Worm (Caenorhabditis elegans) whole organism, young adult: ENCODE data around the gene T20G5.8.
A peak's percentile ranks its signal among the peaks of the same experiment; 100 is the strongest.

Experiments
- C17E4.6 ChIP-seq: fragments of 200-800 bp; sonication (Bioruptor generic); IDR thresholded peaks from 2 replicates; pipeline ENCODE4 v1.3.6; 2022; ENCODE audit warnings: missing genetic modification reagents, missing genetic modification characterization, missing compliant biosample characterization
- D2030.7 ChIP-seq: fragments of 200-800 bp; sonication (Bioruptor generic); IDR thresholded peaks from 2 replicates; pipeline ENCODE4 v1.3.6; 2022; ENCODE audit warnings: missing genetic modification reagents, missing genetic modification characterization, missing compliant biosample characterization
- F10E7.11 ChIP-seq: sonication (generic microtip); optimal IDR thresholded peaks from 2 replicates; lab custom pipeline; 2017; ENCODE audit warnings: mild to moderate bottlenecking, missing genetic modification characterization, moderate library complexity, missing compliant biosample characterization
- K11D2.4 ChIP-seq: fragments of 200-800 bp; sonication (Bioruptor generic); IDR thresholded peaks from 2 replicates; pipeline ENCODE4 v1.3.6; 2022; ENCODE audit warnings: missing genetic modification reagents, missing genetic modification characterization, missing compliant biosample characterization
- Y53F4B.3 ChIP-seq: fragments of 200-800 bp; sonication (Bioruptor generic); IDR thresholded peaks from 2 replicates; pipeline ENCODE4 v1.3.6; 2022; ENCODE audit warnings: missing genetic modification reagents, missing genetic modification characterization, missing compliant biosample characterization
- Y53G8AR.9 ChIP-seq: fragments of 200-800 bp; sonication (Bioruptor generic); conservative IDR thresholded peaks from 2 replicates; pipeline ENCODE4 v1.3.6; 2022; ENCODE audit warnings: missing genetic modification reagents, missing genetic modification characterization, missing compliant biosample characterization
- Y95B8A.8 ChIP-seq: fragments of 200-800 bp; sonication (Bioruptor generic); IDR thresholded peaks from 2 replicates; pipeline ENCODE4 v1.3.6; 2022; ENCODE audit warnings: missing genetic modification reagents, missing genetic modification characterization, missing compliant biosample characterization
- ama-1 ChIP-seq, 3 experiments: fragments of 150-350 bp in 1 of 3; sonication (generic microtip) in 2 of 3; optimal IDR thresholded peaks; 2 replicates each; lab custom pipeline; 2014 to 2018; ENCODE audit warnings: missing biosample characterization in 2 of 3, missing genetic modification characterization in 2 of 3, missing genetic modification reagents in 2 of 3
- aptf-2 ChIP-seq: fragments of 200-800 bp; sonication (Bioruptor generic); conservative IDR thresholded peaks from 2 replicates; pipeline ENCODE4 v1.3.6; 2022; ENCODE audit warnings: missing genetic modification reagents, missing genetic modification characterization, missing compliant biosample characterization
- attf-5 ChIP-seq: fragments of 200-800 bp; sonication (Bioruptor generic); optimal IDR thresholded peaks from 2 replicates; lab custom pipeline; 2018; ENCODE audit warnings: mild to moderate bottlenecking, missing genetic modification characterization, missing compliant biosample characterization
- cebp-1 ChIP-seq, 2 experiments: fragments of 200-800 bp in 1 of 2; sonication (Bioruptor generic) in 1 of 2; sonication (generic microtip) in 1 of 2; IDR thresholded peaks in 1 of 2; optimal IDR thresholded peaks in 1 of 2; 2 replicates each; pipeline versions ENCODE4 v1.3.6 to Lab custom; 2017 to 2022; ENCODE audit warnings: missing compliant biosample characterization in 2 of 2, missing genetic modification characterization in 2 of 2, mild to moderate bottlenecking in 1 of 2, missing genetic modification reagents in 1 of 2, moderate library complexity in 1 of 2
- cebp-2 ChIP-seq: fragments of 200-800 bp; sonication (Bioruptor generic); IDR thresholded peaks from 2 replicates; pipeline ENCODE4 v1.3.6; 2022; ENCODE audit warnings: missing genetic modification characterization, missing compliant biosample characterization
- ceh-100 ChIP-seq: fragments of 200-800 bp; sonication (Bioruptor generic); IDR thresholded peaks from 2 replicates; pipeline ENCODE4 v1.3.6; 2022; ENCODE audit warnings: missing genetic modification reagents, missing genetic modification characterization, missing compliant biosample characterization
- ceh-91 ChIP-seq: fragments of 200-800 bp; sonication (Bioruptor generic); IDR thresholded peaks from 2 replicates; pipeline ENCODE4 v1.3.6; 2022; ENCODE audit warnings: missing genetic modification reagents, missing genetic modification characterization, missing compliant biosample characterization
- chd-7 ChIP-seq: sonication (generic microtip); optimal IDR thresholded peaks from 2 replicates; lab custom pipeline; 2016; ENCODE audit warnings: mild to moderate bottlenecking, missing genetic modification characterization, moderate library complexity, missing compliant biosample characterization
- die-1 ChIP-seq: sonication (generic microtip); optimal IDR thresholded peaks from 2 replicates; lab custom pipeline; 2016; ENCODE audit warnings: missing genotype, mild to moderate bottlenecking, missing genetic modification characterization, missing compliant biosample characterization
- efl-1 ChIP-seq: fragments of 150-350 bp; optimal IDR thresholded peaks from 2 replicates; lab custom pipeline; 2014; ENCODE audit warnings: missing biosample characterization, missing genetic modification reagents, missing genetic modification characterization
- egl-18 ChIP-seq: fragments of 200-800 bp; sonication (Bioruptor generic); IDR thresholded peaks from 2 replicates; pipeline ENCODE4 v1.3.6; 2022; ENCODE audit warnings: missing genetic modification reagents, missing genetic modification characterization, missing compliant biosample characterization
- egl-44 ChIP-seq: fragments of 200-800 bp; sonication (Bioruptor generic); IDR thresholded peaks from 2 replicates; pipeline ENCODE4 v1.3.6; 2022; ENCODE audit warnings: missing genetic modification reagents, missing genetic modification characterization, missing compliant biosample characterization
- egrh-3 ChIP-seq: fragments of 200-800 bp; sonication (Bioruptor generic); IDR thresholded peaks from 2 replicates; pipeline ENCODE4 v1.3.6; 2022; ENCODE audit warnings: missing genetic modification reagents, missing genetic modification characterization, missing compliant biosample characterization
- ekl-4 ChIP-seq: fragments of 200-800 bp; sonication (Bioruptor generic); IDR thresholded peaks from 2 replicates; pipeline ENCODE4 v1.3.6; 2022; ENCODE audit warnings: missing genetic modification reagents, missing genetic modification characterization, missing compliant biosample characterization
- fkh-3 ChIP-seq: sonication (generic microtip); optimal IDR thresholded peaks from 2 replicates; lab custom pipeline; 2016; ENCODE audit warnings: mild to moderate bottlenecking, missing genetic modification characterization, missing compliant biosample characterization
- hmg-20 ChIP-seq: fragments of 200-800 bp; sonication (Bioruptor generic); IDR thresholded peaks from 2 replicates; pipeline ENCODE4 v1.3.6; 2022; ENCODE audit warnings: missing genetic modification reagents, missing genetic modification characterization, missing compliant biosample characterization
- hsf-1 ChIP-seq: fragments of 200-800 bp; sonication (Bioruptor generic); IDR thresholded peaks from 2 replicates; pipeline ENCODE4 v1.3.6; 2022; ENCODE audit warnings: missing genetic modification reagents, missing genetic modification characterization, missing compliant biosample characterization
- let-526 ChIP-seq: fragments of 200-800 bp; sonication (Bioruptor generic); IDR thresholded peaks from 2 replicates; pipeline ENCODE4 v1.3.6; 2022; ENCODE audit warnings: missing genetic modification reagents, missing genetic modification characterization, missing compliant biosample characterization
- lin-40 ChIP-seq: sonication (generic microtip); optimal IDR thresholded peaks from 2 replicates; lab custom pipeline; 2016; ENCODE audit warnings: missing genetic modification characterization, mild to moderate bottlenecking, missing compliant biosample characterization, missing genotype, missing genetic modification reagents
- lir-1 ChIP-seq: fragments of 200-800 bp; sonication (Bioruptor generic); conservative IDR thresholded peaks from 2 replicates; pipeline ENCODE4 v1.3.6; 2022; ENCODE audit warnings: missing genetic modification reagents, missing genetic modification characterization, missing compliant biosample characterization
- lsl-1 ChIP-seq: fragments of 200-800 bp; sonication (Bioruptor generic); optimal IDR thresholded peaks from 2 replicates; lab custom pipeline; 2018; ENCODE audit warnings: mild to moderate bottlenecking, missing genetic modification characterization, moderate library complexity, missing compliant biosample characterization
- madf-3 ChIP-seq: fragments of 200-800 bp; sonication (Bioruptor generic); IDR thresholded peaks from 2 replicates; pipeline ENCODE4 v1.3.6; 2022; ENCODE audit warnings: missing genetic modification reagents, missing genetic modification characterization, missing compliant biosample characterization
- mel-28 ChIP-seq: sonication (generic microtip); optimal IDR thresholded peaks from 2 replicates; lab custom pipeline; 2016; ENCODE audit warnings: borderline replicate concordance, mild to moderate bottlenecking, missing genetic modification characterization, missing compliant biosample characterization
- nfya-1 ChIP-seq: sonication (generic microtip); optimal IDR thresholded peaks from 2 replicates; lab custom pipeline; 2017; ENCODE audit warnings: antibody characterized with exemption, missing compliant biosample characterization, missing genetic modification characterization, borderline replicate concordance; ENCODE audit not compliant: insufficient read depth
- nhr-120 ChIP-seq: fragments of 200-800 bp; sonication (Bioruptor generic); IDR thresholded peaks from 2 replicates; pipeline ENCODE4 v1.3.6; 2022; ENCODE audit warnings: missing genetic modification characterization, missing compliant biosample characterization
- nhr-179 ChIP-seq: sonication (generic microtip); optimal IDR thresholded peaks from 2 replicates; lab custom pipeline; 2016; ENCODE audit warnings: mild to moderate bottlenecking, missing genetic modification characterization, missing compliant biosample characterization
- pbrm-1 ChIP-seq: fragments of 200-800 bp; sonication (Bioruptor generic); IDR thresholded peaks from 2 replicates; pipeline ENCODE4 v1.3.6; 2022; ENCODE audit warnings: missing genetic modification reagents, missing genetic modification characterization, missing compliant biosample characterization
- rcor-1 ChIP-seq: fragments of 200-800 bp; sonication (Bioruptor generic); IDR thresholded peaks from 2 replicates; pipeline ENCODE4 v1.3.6; 2022; ENCODE audit warnings: missing genetic modification reagents, missing genetic modification characterization, missing compliant biosample characterization
- repo-1 ChIP-seq: sonication (generic microtip); optimal IDR thresholded peaks from 2 replicates; lab custom pipeline; 2017; ENCODE audit warnings: mild to moderate bottlenecking, missing genetic modification characterization, missing compliant biosample characterization
- rpc-1 ChIP-seq, 2 experiments: fragments of 150-350 bp in 1 of 2; sonication (generic microtip) in 1 of 2; optimal IDR thresholded peaks; 2 replicates each; lab custom pipeline; 2014 to 2018; ENCODE audit warnings: missing biosample characterization in 1 of 2, missing genetic modification characterization in 1 of 2, missing genetic modification reagents in 1 of 2, missing genotype in 1 of 2
- sdz-38 ChIP-seq: sonication (generic microtip); optimal IDR thresholded peaks from 2 replicates; lab custom pipeline; 2016; ENCODE audit warnings: missing genotype, missing genetic modification characterization, missing compliant biosample characterization
- sea-2 ChIP-seq: fragments of 200-800 bp; sonication (Bioruptor generic); IDR thresholded peaks from 2 replicates; pipeline ENCODE4 v1.3.6; 2022; ENCODE audit warnings: missing genetic modification characterization, missing compliant biosample characterization
- somi-1 ChIP-seq: fragments of 200-800 bp; sonication (Bioruptor generic); optimal IDR thresholded peaks from 2 replicates; lab custom pipeline; 2018; ENCODE audit warnings: mild to moderate bottlenecking, missing genetic modification characterization, missing compliant biosample characterization
- zfh-2 ChIP-seq: fragments of 200-800 bp; sonication (Bioruptor generic); conservative IDR thresholded peaks from 2 replicates; pipeline ENCODE4 v1.3.6; 2022; ENCODE audit warnings: missing genetic modification reagents, missing genetic modification characterization, missing compliant biosample characterization
- ztf-18 ChIP-seq: sonication (generic microtip); optimal IDR thresholded peaks from 2 replicates; lab custom pipeline; 2016; ENCODE audit warnings: missing genotype, mild to moderate bottlenecking, missing genetic modification characterization, missing compliant biosample characterization
- ztf-25 ChIP-seq: fragments of 200-800 bp; sonication (Bioruptor generic); IDR thresholded peaks from 2 replicates; pipeline ENCODE4 v1.3.6; 2022; ENCODE audit warnings: missing genetic modification reagents, missing genetic modification characterization, missing compliant biosample characterization
- ztf-26 ChIP-seq: sonication (generic microtip); optimal IDR thresholded peaks from 2 replicates; lab custom pipeline; 2017; ENCODE audit warnings: missing genetic modification characterization, missing compliant biosample characterization

T20G5.8 gene

ce11 chrIII:10211889-10212494 is 12.8 kb downstream of the T20G5.8 start, which contains the start of the genes blos-1 and best-18:
TSS of gene blos-1 (minus strand) at chrIII:10211946.
TSS of gene best-18 (plus strand) at chrIII:10212396.
- TF ChIP-seq cebp-1 (GFP tag; IDR thresholded peaks at IDR 0.05; lab: Robert Waterston, UW) (no peak), cebp-1 (tag; optimal IDR thresholded peaks at IDR 0.05; lab: Kevin White, UChicago) (peak; percentile 16), lsl-1 (GFP tag; lab: Kevin White, UChicago) (peak; percentile 46), ceh-100 (no peak)
- TF ChIP-seq, all 124 proteins: peak for 2

- TF ChIP-seq sdz-38 (tag; lab: Kevin White, UChicago) = no peak
- 0 out of 2 replicates have a peak, but pooled peaks have one; percentile 29 for TF ChIP-seq D2030.7 (GFP tag; lab: Robert Waterston, UW)
- 0 out of 2 replicates have a peak, but pooled peaks have one; percentile 3 for TF ChIP-seq hmg-20 (GFP tag; lab: Robert Waterston, UW)
- TF ChIP-seq ztf-26 (tag; lab: Kevin White, UChicago) = peak; percentile 68
- peak; percentile 69 for TF ChIP-seq lin-40 (tag; lab: Kevin White, UChicago)
- 0 out of 2 replicates have a peak, but pooled peaks have one; percentile 59 for TF ChIP-seq pbrm-1
- peak; percentile 95 for TF ChIP-seq ama-1 (optimal IDR thresholded peaks at IDR 0.05; lab: Kevin White, UChicago)
- peak; percentile 61 to 77 for TF ChIP-seq ama-1 (GFP tag; optimal IDR thresholded peaks at IDR 0.05; lab: Kevin White, UChicago)
- TF ChIP-seq chd-7 = peak; percentile 89
- TF ChIP-seq mel-28 (tag; lab: Kevin White, UChicago) = peak; percentile 0
- TF ChIP-seq efl-1 (GFP tag; lab: Kevin White, UChicago) = peak; percentile 0
- peak; percentile 96 for TF ChIP-seq Y53G8AR.9
- TF ChIP-seq nhr-179 (tag; lab: Kevin White, UChicago) = no peak
- TF ChIP-seq egl-18 = 0 out of 2 replicates have a peak, but pooled peaks have one; percentile 18
- no peak for TF ChIP-seq aptf-2 (GFP tag; lab: Robert Waterston, UW)
- TF ChIP-seq egl-44 (GFP tag; lab: Robert Waterston, UW) = no peak
- TF ChIP-seq let-526 (GFP tag; lab: Robert Waterston, UW) = peak; percentile 87
- no peak for TF ChIP-seq rpc-1 (optimal IDR thresholded peaks at IDR 0.05; lab: Kevin White, UChicago)
- TF ChIP-seq rpc-1 (tag; optimal IDR thresholded peaks at IDR 0.05; lab: Kevin White, UChicago) = no peak
- TF ChIP-seq sea-2 (GFP tag; lab: Robert Waterston, UW) = no peak
- no peak for TF ChIP-seq egrh-3 (GFP tag; lab: Robert Waterston, UW)
- peak; percentile 16 for TF ChIP-seq ztf-18 (tag; lab: Kevin White, UChicago)
- TF ChIP-seq C17E4.6 (GFP tag; lab: Robert Waterston, UW) = peak; percentile 28; the same call in 1 of the 2 replicates
- TF ChIP-seq rcor-1 (GFP tag; lab: Robert Waterston, UW) = peak; percentile 54
- TF ChIP-seq attf-5 (GFP tag; lab: Kevin White, UChicago) = peak; percentile 44
- TF ChIP-seq F10E7.11 (tag; lab: Kevin White, UChicago) = peak; percentile 75
- TF ChIP-seq nfya-1 (tag; lab: Kevin White, UChicago) = no peak
- no peak for TF ChIP-seq zfh-2 (GFP tag; lab: Robert Waterston, UW)
- peak; percentile 73 for TF ChIP-seq somi-1 (GFP tag; lab: Kevin White, UChicago)
- TF ChIP-seq Y95B8A.8 (GFP tag; lab: Robert Waterston, UW) = peak; percentile 79
- TF ChIP-seq die-1 (tag; lab: Kevin White, UChicago) = peak; percentile 2
- peak; percentile 82 for TF ChIP-seq ekl-4 (GFP tag; lab: Robert Waterston, UW)
- TF ChIP-seq Y53F4B.3 = no peak
- peak; percentile 58; the same call in 1 of the 2 replicates for TF ChIP-seq hsf-1 (GFP tag; lab: Robert Waterston, UW)
- TF ChIP-seq nhr-120 (GFP tag; lab: Robert Waterston, UW) = no peak
- TF ChIP-seq ceh-91 (GFP tag; lab: Robert Waterston, UW) = no peak
- TF ChIP-seq repo-1 (tag; lab: Kevin White, UChicago) = peak; percentile 95
- peak; percentile 52; the same call in 1 of the 2 replicates for TF ChIP-seq cebp-2 (GFP tag; lab: Robert Waterston, UW)
- no peak for TF ChIP-seq ztf-25 (GFP tag; lab: Robert Waterston, UW)
- peak; percentile 51 for TF ChIP-seq fkh-3
- TF ChIP-seq madf-3 (GFP tag; lab: Robert Waterston, UW) = 0 out of 2 replicates have a peak, but pooled peaks have one; percentile 45
- TF ChIP-seq K11D2.4 (GFP tag; lab: Robert Waterston, UW) = 0 out of 2 replicates have a peak, but pooled peaks have one; percentile 55
- peak; percentile 31; the same call in 1 of the 2 replicates for TF ChIP-seq lir-1
Observed at ce11 chrIII:10214540-10214979, 15.4 kb downstream of the T20G5.8 start.
